Worm (Caenorhabditis elegans): ENCODE results near the gene sre-18.

Gene sre-18

ce11 chrIV:12208984-12209676, 20.4 kb downstream of the sre-18 start, which contains the start of the genes marb-1 and F35G2.3:
Gene marb-1 (minus strand): TSS chrIV:12209010.
Gene F35G2.3 (plus strand): TSS chrIV:12209626.
- TF ChIP-seq dpl-1 (GFP tag; optimal IDR thresholded peaks at IDR 0.05): peak; percentile 1
- peak; percentile 62 for TF ChIP-seq efl-1 (GFP tag; optimal IDR thresholded peaks at IDR 0.05)
- peak; percentile 28 for TF ChIP-seq pha-4 (tag; optimal IDR thresholded peaks at IDR 0.05)
- TF ChIP-seq D2030.7 (GFP tag; IDR thresholded peaks at IDR 0.05): no peak
- peak; percentile 96 for TF ChIP-seq attf-3 (GFP tag; conservative IDR thresholded peaks at IDR 0.05)
- TF ChIP-seq tbx-9 (tag; optimal IDR thresholded peaks at IDR 0.05; ENCODE audit: borderline replicate concordance): no peak
- no peak; the same call in 1 of the 2 replicates for TF ChIP-seq F33H1.4 (GFP tag; IDR thresholded peaks at IDR 0.05)
- peak; percentile 11 for TF ChIP-seq F23B12.7 (tag; optimal IDR thresholded peaks at IDR 0.05; ENCODE audit: insufficient read depth)
- TF ChIP-seq ZK185.1 (tag; optimal IDR thresholded peaks at IDR 0.05; ENCODE audit: poor library complexity, severe bottlenecking): no peak
- peak; percentile 3 for TF ChIP-seq snpc-3.4 (tag; optimal IDR thresholded peaks at IDR 0.05)
- TF ChIP-seq lsl-1 (GFP tag; optimal IDR thresholded peaks at IDR 0.05): no peak
- TF ChIP-seq attf-6 (GFP tag; IDR thresholded peaks at IDR 0.05): no peak
- TF ChIP-seq lin-54 (GFP tag; optimal IDR thresholded peaks at IDR 0.05): peak; percentile 67
- peak in 1 of 3 experiments; percentile 77 for TF ChIP-seq lin-35 (GFP tag; optimal IDR thresholded peaks at IDR 0.05)
- no peak for TF ChIP-seq madf-6 (GFP tag; IDR thresholded peaks at IDR 0.05)
- peak; percentile 15 for TF ChIP-seq him-1 (tag; optimal IDR thresholded peaks at IDR 0.05)
- no peak for TF ChIP-seq snpc-4 (GFP tag; optimal IDR thresholded peaks at IDR 0.05)
- TF ChIP-seq snpc-4 (tag; optimal IDR thresholded peaks at IDR 0.05): peak in 2 of 4 experiments; percentile 8 to 27

- TF ChIP-seq nfya-1 (tag; optimal IDR thresholded peaks at IDR 0.05; ENCODE audit: borderline replicate concordance, insufficient read depth) (no peak), egrh-3 (GFP tag; IDR thresholded peaks at IDR 0.05) (no peak), pha-4 (tag; optimal IDR thresholded peaks at IDR 0.05) (peak; percentile 16), snpc-4 (GFP tag; optimal IDR thresholded peaks at IDR 0.05) (no peak), snpc-4 (tag; optimal IDR thresholded peaks at IDR 0.05) (peak in 1 of 4 experiments; percentile 6), madf-10 (tag; optimal IDR thresholded peaks at IDR 0.05) (no peak), pbrm-1 (GFP tag; IDR thresholded peaks at IDR 0.05) (no peak), ceh-27 (GFP tag; optimal IDR thresholded peaks at IDR 0.05) (no peak), attf-5 (GFP tag; optimal IDR thresholded peaks at IDR 0.05) (no peak), egl-44 (GFP tag; IDR thresholded peaks at IDR 0.05) (no peak), K11D2.4 (GFP tag; IDR thresholded peaks at IDR 0.05) (no peak), Y53F4B.3 (GFP tag; IDR thresholded peaks at IDR 0.05) (no peak), C06A6.2 (GFP tag; conservative IDR thresholded peaks at IDR 0.05) (no peak), lin-35 (GFP tag; optimal IDR thresholded peaks at IDR 0.05) (no peak), snpc-1.1 (tag; optimal IDR thresholded peaks at IDR 0.05; ENCODE audit: insufficient read depth) (no peak), sdz-38 (tag; optimal IDR thresholded peaks at IDR 0.05) (no peak), F49E8.2 (tag; optimal IDR thresholded peaks at IDR 0.05; ENCODE audit: insufficient read depth) (peak; percentile 33), T26A5.8 (tag; optimal IDR thresholded peaks at IDR 0.05) (no peak), rec-8 (tag; optimal IDR thresholded peaks at IDR 0.05) (no peak), lin-26 (GFP tag; IDR thresholded peaks at IDR 0.05) (no peak), attf-6 (GFP tag; IDR thresholded peaks at IDR 0.05) (no peak), nfyb-1 (GFP tag; IDR thresholded peaks at IDR 0.05) (0 out of 2 replicates have a peak, but pooled peaks have one; percentile 49), gei-17 (GFP tag; optimal IDR thresholded peaks at IDR 0.05) (no peak), B0035.1 (tag; optimal IDR thresholded peaks at IDR 0.05) (no peak), ceh-100 (GFP tag; IDR thresholded peaks at IDR 0.05) (no peak), lin-54 (GFP tag; optimal IDR thresholded peaks at IDR 0.05) (peak; percentile 24), F57A8.1 (GFP tag; optimal IDR thresholded peaks at IDR 0.05) (no peak), nhr-179 (tag; optimal IDR thresholded peaks at IDR 0.05) (no peak), rcor-1 (GFP tag; IDR thresholded peaks at IDR 0.05) (no peak), ztf-3 (GFP tag; optimal IDR thresholded peaks at IDR 0.05) (no peak), zfh-2 (GFP tag; conservative IDR thresholded peaks at IDR 0.05) (no peak), dpff-1 (tag; optimal IDR thresholded peaks at IDR 0.05) (no peak), ccch-3 (GFP tag; optimal IDR thresholded peaks at IDR 0.05) (no peak)
Measured at ce11 chrIV:12207873-12208272, 21.7 kb downstream of the sre-18 start.

All from whole organism, young adult.